Fruit fly (Drosophila melanogaster): Measurements from ENCODE around the gene twit.

Gene twit

dm6 chr2L:20811039-20811652, 41.2 kb upstream of the twit start (continued):
- peak; percentile 49 for TF ChIP-seq CG14050 (GFP tag; IDR thresholded peaks at IDR 0.05)
- TF ChIP-seq CG6654 (GFP tag; optimal IDR thresholded peaks at IDR 0.05) = no peak
- peak; percentile 50; the same call in 1 of the 3 replicates for TF ChIP-seq dysf (GFP tag; IDR thresholded peaks at IDR 0.05)
- no peak for TF ChIP-seq Mrtf (GFP tag; IDR thresholded peaks at IDR 0.05)
- TF ChIP-seq CG17802 (tag; optimal IDR thresholded peaks at IDR 0.05) = no peak
- no peak for TF ChIP-seq pzg (GFP tag; optimal IDR thresholded peaks at IDR 0.05)
- TF ChIP-seq br (optimal IDR thresholded peaks at IDR 0.05) = no peak
- TF ChIP-seq BtbVII (GFP tag; optimal IDR thresholded peaks at IDR 0.05) = peak; percentile 46
- TF ChIP-seq ATbp (GFP tag; optimal IDR thresholded peaks at IDR 0.05) = peak; percentile 55
- no peak for TF ChIP-seq wdn (GFP tag; IDR thresholded peaks at IDR 0.05)
- TF ChIP-seq CG17568 (GFP tag; optimal IDR thresholded peaks at IDR 0.05) = peak; percentile 34
- TF ChIP-seq z (GFP tag; IDR thresholded peaks at IDR 0.05) = no peak
- TF ChIP-seq Taf1 (GFP tag; IDR thresholded peaks at IDR 0.05) = no peak
- no peak for TF ChIP-seq CG11723 (GFP tag; optimal IDR thresholded peaks at IDR 0.05)
- TF ChIP-seq CG17829 (tag; optimal IDR thresholded peaks at IDR 0.05) = peak; percentile 29
- no peak for TF ChIP-seq CG6683 (GFP tag; optimal IDR thresholded peaks at IDR 0.05)
- TF ChIP-seq CoRest (tag; optimal IDR thresholded peaks at IDR 0.05) = peak; percentile 38
- TF ChIP-seq Ets97D (GFP tag; optimal IDR thresholded peaks at IDR 0.05) = no peak
- TF ChIP-seq CG1647 (GFP tag; optimal IDR thresholded peaks at IDR 0.05) = no peak
- peak; percentile 34 for TF ChIP-seq Sox100B (GFP tag; optimal IDR thresholded peaks at IDR 0.05)
- no peak for TF ChIP-seq slp2 (GFP tag; optimal IDR thresholded peaks at IDR 0.05)
- no peak for TF ChIP-seq tio (GFP tag; optimal IDR thresholded peaks at IDR 0.05)
- no peak for TF ChIP-seq insv (GFP tag; optimal IDR thresholded peaks at IDR 0.05)
- TF ChIP-seq CG16815 (GFP tag; optimal IDR thresholded peaks at IDR 0.05) = no peak
- no peak for TF ChIP-seq CG4854 (GFP tag; optimal IDR thresholded peaks at IDR 0.05)
- TF ChIP-seq CG17361 (GFP tag; IDR thresholded peaks at IDR 0.05) = peak; percentile 64; the same call in 1 of the 3 replicates
- peak; percentile 19 for TF ChIP-seq CG1529 (GFP tag; optimal IDR thresholded peaks at IDR 0.05)
- TF ChIP-seq CG5953 (GFP tag; IDR thresholded peaks at IDR 0.05) = no peak
- no peak for TF ChIP-seq CG6272 (GFP tag; IDR thresholded peaks at IDR 0.05)
- no peak for TF ChIP-seq CG1832 (GFP tag; optimal IDR thresholded peaks at IDR 0.05)
- no peak for TF ChIP-seq Ravus (GFP tag; IDR thresholded peaks at IDR 0.05)
- TF ChIP-seq hb (GFP tag; IDR thresholded peaks at IDR 0.05; ENCODE audit: partially characterized antibody) = no peak
- TF ChIP-seq fu2 (GFP tag; optimal IDR thresholded peaks at IDR 0.05) = no peak
- TF ChIP-seq Dll (GFP tag; IDR thresholded peaks at IDR 0.05; ENCODE audit: partially characterized antibody) = no peak
- TF ChIP-seq HHEX (GFP tag; optimal IDR thresholded peaks at IDR 0.05) = peak; percentile 19
- no peak for TF ChIP-seq CG5245 (GFP tag; optimal IDR thresholded peaks at IDR 0.05)
- no peak for TF ChIP-seq aop (GFP tag; IDR thresholded peaks at IDR 0.05)
- peak; percentile 21; the same call in 1 of the 3 replicates for TF ChIP-seq B-H1 (GFP tag; IDR thresholded peaks at IDR 0.05)
- no peak for TF ChIP-seq CG4617 (GFP tag; optimal IDR thresholded peaks at IDR 0.05; ENCODE audit: borderline replicate concordance)
- TF ChIP-seq dm (GFP tag; optimal IDR thresholded peaks at IDR 0.05) = no peak
- TF ChIP-seq lov (optimal IDR thresholded peaks at IDR 0.05) = no peak
- no peak; the same call in 2 of the 3 replicates for TF ChIP-seq lov (GFP tag; IDR thresholded peaks at IDR 0.05)
- TF ChIP-seq CG4282 (GFP tag; optimal IDR thresholded peaks at IDR 0.05) = no peak
- TF ChIP-seq ems (GFP tag; optimal IDR thresholded peaks at IDR 0.05) = peak; percentile 8
- no peak for TF ChIP-seq jumu (GFP tag; optimal IDR thresholded peaks at IDR 0.05)
- no peak for TF ChIP-seq CG8290 (GFP tag; optimal IDR thresholded peaks at IDR 0.05)
- TF ChIP-seq CG8290 (tag; optimal IDR thresholded peaks at IDR 0.05) = no peak
- peak; percentile 32 for TF ChIP-seq CG1603 (tag; optimal IDR thresholded peaks at IDR 0.05)
- TF ChIP-seq CG13296 (GFP tag; optimal IDR thresholded peaks at IDR 0.05) = peak; percentile 68
- TF ChIP-seq ERR (GFP tag; optimal IDR thresholded peaks at IDR 0.05) = no peak
- no peak for TF ChIP-seq tna (GFP tag; IDR thresholded peaks at IDR 0.05; ENCODE audit: partially characterized antibody)
- no peak for TF ChIP-seq en (GFP tag; optimal IDR thresholded peaks at IDR 0.05)

All from whole organism, embryonic.